Worm (Caenorhabditis elegans) whole organism, late embryonic: ENCODE data around the gene R53.4.

ENCODE experiments used
- F13H6.1 ChIP-seq: sonication (generic microtip); optimal IDR thresholded peaks from 2 replicates; lab custom pipeline; 2016; ENCODE audit warnings: missing genetic modification characterization, missing compliant biosample characterization
- ama-1 ChIP-seq: fragments of 150-350 bp; optimal IDR thresholded peaks from 2 replicates; lab custom pipeline; 2014
- ceh-34 ChIP-seq: sonication (generic microtip); optimal IDR thresholded peaks from 2 replicates; lab custom pipeline; 2016; ENCODE audit warnings: mild to moderate bottlenecking, missing genetic modification characterization, missing compliant biosample characterization
- hlh-30 ChIP-seq: sonication (generic microtip); optimal IDR thresholded peaks from 2 replicates; lab custom pipeline; 2017; ENCODE audit warnings: antibody characterized with exemption, missing genetic modification characterization, missing compliant biosample characterization; ENCODE audit not compliant: insufficient read depth
- hlh-8 ChIP-seq: sonication (generic microtip); optimal IDR thresholded peaks from 2 replicates; lab custom pipeline; 2016; ENCODE audit warnings: missing genotype, missing genetic modification characterization, missing compliant biosample characterization
- lim-6 ChIP-seq: sonication (generic microtip); optimal IDR thresholded peaks from 2 replicates; lab custom pipeline; 2016; ENCODE audit warnings: missing genetic modification characterization, missing compliant biosample characterization
- madf-2 ChIP-seq: sonication (generic microtip); optimal IDR thresholded peaks from 2 replicates; lab custom pipeline; 2017; ENCODE audit warnings: missing genetic modification characterization, missing compliant biosample characterization
- nfya-1 ChIP-seq: sonication (generic microtip); optimal IDR thresholded peaks from 2 replicates; lab custom pipeline; 2017; ENCODE audit warnings: missing genetic modification characterization, mild to moderate bottlenecking, missing compliant biosample characterization, antibody characterized with exemption, moderate library complexity
- nhr-232 ChIP-seq: sonication (generic microtip); optimal IDR thresholded peaks from 2 replicates; lab custom pipeline; 2016; ENCODE audit warnings: missing genetic modification characterization, missing compliant biosample characterization
- pag-3 ChIP-seq: sonication (generic microtip); optimal IDR thresholded peaks from 2 replicates; lab custom pipeline; 2016; ENCODE audit warnings: missing compliant biosample characterization, missing genetic modification characterization, borderline replicate concordance
- syd-9 ChIP-seq: sonication (generic microtip); optimal IDR thresholded peaks from 2 replicates; lab custom pipeline; 2016; ENCODE audit warnings: mild to moderate bottlenecking, missing genetic modification characterization, moderate library complexity, missing compliant biosample characterization
- tbx-2 ChIP-seq: sonication (generic microtip); optimal IDR thresholded peaks from 2 replicates; lab custom pipeline; 2016; ENCODE audit warnings: missing genetic modification characterization, missing compliant biosample characterization
- unc-55 ChIP-seq: sonication (generic microtip); optimal IDR thresholded peaks from 2 replicates; lab custom pipeline; 2017; ENCODE audit warnings: missing biosample characterization, missing genetic modification reagents, missing genetic modification characterization

- no peak for TF ChIP-seq syd-9
- no peak for TF ChIP-seq lim-6 (tag; lab: Kevin White, UChicago)
- TF ChIP-seq ama-1 (lab: Kevin White, UChicago) = no peak
- TF ChIP-seq nhr-232 (tag; lab: Kevin White, UChicago) = no peak
- no peak for TF ChIP-seq pag-3 (tag; lab: Kevin White, UChicago)
- TF ChIP-seq nfya-1 = no peak
- no peak for TF ChIP-seq hlh-30 (tag; lab: Kevin White, UChicago)
- TF ChIP-seq F13H6.1 (tag; lab: Kevin White, UChicago) = no peak
- TF ChIP-seq hlh-8 (tag; lab: Kevin White, UChicago) = no peak
- TF ChIP-seq madf-2 = no peak
- TF ChIP-seq ceh-34 (tag; lab: Kevin White, UChicago) = no peak
- no peak for TF ChIP-seq tbx-2
- TF ChIP-seq unc-55 (GFP tag; lab: Kevin White, UChicago) = no peak
Observed at ce11 chrII:9989533-9989932, 21.7 kb upstream of the R53.4 start.
